Fruit fly (Drosophila melanogaster) whole organism, embryonic: ENCODE results near the gene Hs6st.

ENCODE experiments used
- CG10209 ChIP-seq: fragments of 200-800 bp; sonication (Bioruptor generic); optimal IDR thresholded peaks from 3 replicates; lab custom pipeline; 2017; ENCODE audit warnings: missing biosample characterization, mild to moderate bottlenecking, missing genetic modification characterization, missing genetic modification reagents
- CG12155 ChIP-seq: fragments of 200-800 bp; sonication (Bioruptor generic); optimal IDR thresholded peaks from 3 replicates; lab custom pipeline; 2016; ENCODE audit warnings: missing biosample characterization, missing genetic modification characterization
- CG13775 ChIP-seq: fragments of 200-800 bp; sonication (Bioruptor generic); optimal IDR thresholded peaks from 3 replicates; lab custom pipeline; 2017; ENCODE audit warnings: missing biosample characterization, mild to moderate bottlenecking, missing genetic modification characterization
- CG14441 ChIP-seq: fragments of 200-800 bp; sonication (Bioruptor generic); IDR thresholded peaks from 2 replicates; pipeline ENCODE4 v1.3.6; 2022; ENCODE audit warnings: missing biosample characterization, missing genetic modification characterization
- CG15073 ChIP-seq: fragments of 200-800 bp; sonication (Bioruptor generic); optimal IDR thresholded peaks from 2 replicates; lab custom pipeline; 2016; ENCODE audit warnings: missing biosample characterization, missing genetic modification characterization
- CG17829 ChIP-seq: fragments of 200-800 bp; optimal IDR thresholded peaks from 2 replicates; lab custom pipeline; 2019; ENCODE audit warnings: missing biosample characterization, mild to moderate bottlenecking, missing genetic modification characterization, moderate library complexity
- CG18764 ChIP-seq: fragments of 200-800 bp; sonication (Bioruptor generic); optimal IDR thresholded peaks from 3 replicates; lab custom pipeline; 2016; ENCODE audit warnings: missing biosample characterization, missing genetic modification characterization
- CG2120 ChIP-seq: fragments of 200-800 bp; sonication (Bioruptor generic); optimal IDR thresholded peaks from 3 replicates; lab custom pipeline; 2016; ENCODE audit warnings: missing biosample characterization, missing genetic modification characterization
- CG30020 ChIP-seq: fragments of 200-800 bp; optimal IDR thresholded peaks from 2 replicates; lab custom pipeline; 2019; ENCODE audit warnings: missing biosample characterization, mild to moderate bottlenecking, missing genetic modification characterization, moderate library complexity
- CG31365 ChIP-seq: fragments of 200-800 bp; sonication (Bioruptor generic); optimal IDR thresholded peaks from 2 replicates; lab custom pipeline; 2018; ENCODE audit warnings: missing biosample characterization, mild to moderate bottlenecking, missing genetic modification characterization
- CG32532 ChIP-seq: fragments of 200-800 bp; sonication (Bioruptor generic); IDR thresholded peaks from 2 replicates; pipeline ENCODE4 v1.3.6; 2022; ENCODE audit warnings: missing biosample characterization, missing genetic modification characterization
- CG32772 ChIP-seq: fragments of 200-800 bp; sonication (Bioruptor generic); IDR thresholded peaks from 2 replicates; pipeline ENCODE4 v1.3.6; 2022; ENCODE audit warnings: missing biosample characterization, missing genetic modification characterization
- CG4404 ChIP-seq: fragments of 200-800 bp; sonication (Bioruptor generic); IDR thresholded peaks from 2 replicates; pipeline ENCODE4 v1.3.6; 2022; ENCODE audit warnings: missing biosample characterization, missing genetic modification characterization
- CG5953 ChIP-seq: fragments of 200-800 bp; sonication (Bioruptor generic); IDR thresholded peaks from 2 replicates; pipeline ENCODE4 v1.3.6; 2022; ENCODE audit warnings: missing biosample characterization, missing genetic modification characterization
- CG7357 ChIP-seq: fragments of 200-800 bp; sonication (Bioruptor generic); IDR thresholded peaks from 3 replicates; pipeline ENCODE4 v1.3.6; 2022; ENCODE audit warnings: missing biosample characterization, missing genetic modification characterization
- CG7987 ChIP-seq: fragments of 200-800 bp; sonication (Bioruptor generic); optimal IDR thresholded peaks from 2 replicates; lab custom pipeline; 2018; ENCODE audit warnings: missing biosample characterization, mild to moderate bottlenecking, missing genetic modification characterization, moderate library complexity
- CG8478 ChIP-seq: fragments of >200 bp; optimal IDR thresholded peaks from 2 replicates; lab custom pipeline; 2018
- CG9215 ChIP-seq: fragments of 200-800 bp; sonication (Bioruptor generic); IDR thresholded peaks from 2 replicates; pipeline ENCODE4 v1.3.6; 2022; ENCODE audit warnings: missing biosample characterization, missing genetic modification characterization
- CoRest ChIP-seq: fragments of 200-800 bp; sonication (Bioruptor generic); optimal IDR thresholded peaks from 3 replicates; lab custom pipeline; 2018; ENCODE audit warnings: missing biosample characterization, mild to moderate bottlenecking, missing genetic modification characterization, moderate library complexity
- E2f2 ChIP-seq: fragments of 200-800 bp; sonication (Bioruptor generic); IDR thresholded peaks from 2 replicates; pipeline ENCODE4 v1.3.6; 2022; ENCODE audit warnings: missing biosample characterization, missing genetic modification characterization
- Gsc ChIP-seq: fragments of 200-800 bp; sonication (Bioruptor generic); IDR thresholded peaks from 2 replicates; pipeline ENCODE4 v1.3.6; 2022; ENCODE audit warnings: missing biosample characterization, missing genetic modification characterization
- HHEX ChIP-seq: fragments of 200-800 bp; sonication (Bioruptor generic); optimal IDR thresholded peaks from 3 replicates; lab custom pipeline; 2017; ENCODE audit warnings: missing biosample characterization, mild to moderate bottlenecking, missing genetic modification characterization, missing genetic modification reagents
- HLH54F ChIP-seq: fragments of 200-800 bp; sonication (Bioruptor generic); optimal IDR thresholded peaks from 3 replicates; lab custom pipeline; 2016; ENCODE audit warnings: missing biosample characterization, missing genetic modification characterization
- MBD-R2 ChIP-seq: fragments of 200-800 bp; sonication (Bioruptor generic); IDR thresholded peaks from 2 replicates; pipeline ENCODE4 v1.3.6; 2022; ENCODE audit warnings: missing biosample characterization, missing genetic modification characterization
- MTF-1 ChIP-seq: fragments of 200-800 bp; sonication (Bioruptor generic); optimal IDR thresholded peaks from 2 replicates; lab custom pipeline; 2018; ENCODE audit warnings: missing biosample characterization, mild to moderate bottlenecking, missing genetic modification characterization, borderline replicate concordance
- Mrtf ChIP-seq: fragments of 200-800 bp; sonication (Bioruptor generic); IDR thresholded peaks from 3 replicates; pipeline ENCODE4 v1.3.6; 2022; ENCODE audit warnings: missing biosample characterization, missing genetic modification characterization
- NK7.1 ChIP-seq: fragments of 200-800 bp; sonication (Bioruptor generic); optimal IDR thresholded peaks from 3 replicates; lab custom pipeline; 2016; ENCODE audit warnings: missing biosample characterization, missing genetic modification characterization
- PHDP ChIP-seq: fragments of 200-800 bp; sonication (Bioruptor generic); optimal IDR thresholded peaks from 3 replicates; lab custom pipeline; 2018; ENCODE audit warnings: missing biosample characterization, mild to moderate bottlenecking, missing genetic modification characterization, moderate library complexity
- Poxn ChIP-seq: fragments of 200-800 bp; sonication (Bioruptor generic); IDR thresholded peaks from 2 replicates; pipeline ENCODE4 v1.3.6; 2022; ENCODE audit warnings: missing biosample characterization, missing genetic modification characterization
- Rx ChIP-seq: fragments of 200-800 bp; sonication (Bioruptor generic); IDR thresholded peaks from 2 replicates; pipeline ENCODE4 v1.3.6; 2022; ENCODE audit warnings: missing biosample characterization, missing genetic modification characterization
- Sry-β ChIP-seq: fragments of 200-800 bp; sonication (Bioruptor generic); optimal IDR thresholded peaks from 2 replicates; lab custom pipeline; 2018; ENCODE audit warnings: missing biosample characterization, mild to moderate bottlenecking, missing genetic modification characterization, moderate library complexity
- Ssrp ChIP-seq: fragments of 200-800 bp; sonication (Bioruptor generic); optimal IDR thresholded peaks from 2 replicates; lab custom pipeline; 2018; ENCODE audit warnings: missing biosample characterization, mild to moderate bottlenecking, missing genetic modification characterization, moderate library complexity
- Usf ChIP-seq: fragments of 200-800 bp; sonication (Bioruptor generic); optimal IDR thresholded peaks from 2 replicates; lab custom pipeline; 2017; ENCODE audit warnings: missing genotype, missing biosample characterization, missing genetic modification characterization
- az2 ChIP-seq: fragments of 200-800 bp; sonication (Bioruptor generic); optimal IDR thresholded peaks from 3 replicates; lab custom pipeline; 2016; ENCODE audit warnings: missing biosample characterization, missing genetic modification characterization
- crc ChIP-seq: fragments of 200-800 bp; sonication (Bioruptor generic); optimal IDR thresholded peaks from 2 replicates; lab custom pipeline; 2016; ENCODE audit warnings: missing biosample characterization, missing genetic modification characterization
- crol ChIP-seq: fragments of 200-800 bp; sonication (Bioruptor generic); IDR thresholded peaks from 2 replicates; pipeline ENCODE4 v1.3.6; 2022; ENCODE audit warnings: missing biosample characterization, missing genetic modification characterization
- dati ChIP-seq: fragments of 200-800 bp; sonication (Bioruptor generic); IDR thresholded peaks from 2 replicates; pipeline ENCODE4 v1.3.6; 2022; ENCODE audit warnings: missing biosample characterization, missing genetic modification characterization
- dpn ChIP-seq, 2 experiments: fragments of 200-800 bp; sonication (Bioruptor generic); optimal IDR thresholded peaks; 3 replicates each; lab custom pipeline; 2016; ENCODE audit warnings: missing biosample characterization in 2 of 2, missing genetic modification characterization in 2 of 2
- gcm2 ChIP-seq: fragments of 200-800 bp; sonication (Bioruptor generic); optimal IDR thresholded peaks from 2 replicates; lab custom pipeline; 2016; ENCODE audit warnings: missing biosample characterization, missing genetic modification characterization
- gsb-n ChIP-seq: fragments of 200-800 bp; sonication (Bioruptor generic); optimal IDR thresholded peaks from 3 replicates; lab custom pipeline; 2018; ENCODE audit warnings: missing biosample characterization, mild to moderate bottlenecking, missing genetic modification characterization
- nau ChIP-seq: fragments of 200-800 bp; sonication (Bioruptor generic); optimal IDR thresholded peaks from 3 replicates; lab custom pipeline; 2017; ENCODE audit warnings: missing biosample characterization, mild to moderate bottlenecking, missing genetic modification characterization, missing genetic modification reagents
- nom ChIP-seq: fragments of 200-800 bp; sonication (Bioruptor generic); optimal IDR thresholded peaks from 2 replicates; lab custom pipeline; 2017; ENCODE audit warnings: missing biosample characterization, missing genetic modification characterization, mild to moderate bottlenecking, moderate library complexity, missing genetic modification reagents
- phol ChIP-seq: fragments of 200-800 bp; sonication (Bioruptor generic); optimal IDR thresholded peaks from 3 replicates; lab custom pipeline; 2018; ENCODE audit warnings: missing biosample characterization, mild to moderate bottlenecking, missing genetic modification characterization, moderate library complexity
- row ChIP-seq: fragments of 200-800 bp; sonication (Bioruptor generic); IDR thresholded peaks from 3 replicates; pipeline ENCODE4 v1.3.6; 2022; ENCODE audit warnings: missing biosample characterization, missing genetic modification characterization
- scrt ChIP-seq: fragments of 200-800 bp; sonication (Bioruptor generic); optimal IDR thresholded peaks from 2 replicates; lab custom pipeline; 2018; ENCODE audit warnings: missing biosample characterization, mild to moderate bottlenecking, missing genetic modification characterization, moderate library complexity
- seq ChIP-seq: fragments of 200-800 bp; sonication (Bioruptor generic); IDR thresholded peaks from 2 replicates; pipeline ENCODE4 v1.3.6; 2022; ENCODE audit warnings: missing biosample characterization, missing genetic modification characterization
- sim ChIP-seq: fragments of 200-800 bp; sonication (Bioruptor generic); IDR thresholded peaks from 2 replicates; pipeline ENCODE4 v1.3.6; 2022; ENCODE audit warnings: missing biosample characterization, missing genetic modification characterization
- tin ChIP-seq: fragments of 200-800 bp; sonication (Bioruptor generic); optimal IDR thresholded peaks from 3 replicates; lab custom pipeline; 2016; ENCODE audit warnings: missing biosample characterization, missing genetic modification characterization
- trem ChIP-seq: fragments of 200-800 bp; optimal IDR thresholded peaks from 3 replicates; lab custom pipeline; 2019; ENCODE audit warnings: missing biosample characterization, mild to moderate bottlenecking, missing genetic modification characterization, moderate library complexity
- tup ChIP-seq: fragments of 200-800 bp; sonication (Bioruptor generic); optimal IDR thresholded peaks from 2 replicates; lab custom pipeline; 2016; ENCODE audit warnings: missing biosample characterization, mild to moderate bottlenecking, missing genetic modification characterization, moderate library complexity

Gene Hs6st

DNA sequence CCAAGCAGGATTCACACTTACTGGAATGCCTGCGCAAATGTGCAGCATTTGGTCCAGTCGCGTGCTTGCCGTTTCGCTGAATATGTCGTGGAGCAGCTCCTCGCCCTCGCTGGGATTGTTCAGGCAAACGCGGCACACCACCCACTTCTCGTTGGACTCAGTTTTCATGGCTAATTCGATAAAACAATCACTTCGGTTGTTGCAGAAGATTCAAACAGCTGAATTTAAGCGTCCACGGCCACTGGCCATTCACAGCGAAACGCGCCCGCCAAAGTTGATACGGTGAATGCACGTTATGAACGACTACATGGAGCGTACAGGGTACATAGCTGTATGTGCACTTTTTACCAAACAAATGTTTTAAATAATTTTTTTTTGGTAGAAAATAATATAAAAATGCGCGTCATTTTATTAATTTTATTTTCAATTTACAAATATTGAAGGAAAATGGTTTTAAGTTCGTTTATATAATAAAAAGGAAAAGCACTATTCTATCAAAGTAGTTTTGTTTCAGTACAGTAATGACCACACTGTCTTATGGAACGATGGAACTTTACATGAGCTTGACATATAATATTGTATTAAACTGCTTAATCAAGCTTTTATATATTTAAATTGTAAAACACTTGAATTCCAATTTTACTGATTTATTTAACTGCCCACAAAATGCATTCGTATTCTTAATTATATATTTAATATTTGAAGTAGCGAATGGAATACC, 22.9 kb upstream of the Hs6st start, which contains the start of gene trem (continued):
- TF ChIP-seq CG31365 (tag; lab: Kevin White, UChicago) (no peak), CG9215 (GFP tag; lab: Robert Waterston, UW) (peak; percentile 83), phol (tag; lab: Kevin White, UChicago) (peak; percentile 81), scrt (GFP tag; lab: Kevin White, UChicago) (no peak), CG8478 (lab: Kevin White, UChicago) (no peak), CG7987 (GFP tag; lab: Kevin White, UChicago) (no peak), CG30020 (tag; lab: Kevin White, UChicago) (peak; percentile 93), CG10209 (peak; percentile 70), tin (GFP tag; lab: Kevin White, UChicago) (peak; percentile 76), CG18764 (GFP tag; lab: Kevin White, UChicago) (peak; percentile 51), CG4404 (GFP tag; lab: Robert Waterston, UW) (peak; percentile 85), trem (tag; lab: Kevin White, UChicago) (peak; percentile 79), PHDP (peak; percentile 67), CG17829 (tag; lab: Kevin White, UChicago) (peak; percentile 68), HLH54F (GFP tag; lab: Kevin White, UChicago) (peak; percentile 54), Sry-β (GFP tag; lab: Kevin White, UChicago) (no peak), Ssrp (peak; percentile 81), row (GFP tag; lab: Robert Waterston, UW) (peak; percentile 97), Poxn (GFP tag; lab: Robert Waterston, UW) (no peak), dati (GFP tag; lab: Robert Waterston, UW) (no peak), nom (GFP tag; lab: Kevin White, UChicago) (no peak), HHEX (GFP tag; lab: Kevin White, UChicago) (peak; percentile 69), az2 (GFP tag; lab: Kevin White, UChicago) (peak; percentile 73), E2f2 (GFP tag; lab: Robert Waterston, UW) (peak; percentile 27; the same call in 1 of the 2 replicates), CoRest (peak; percentile 92), gsb-n (tag; lab: Kevin White, UChicago) (no peak), gcm2 (no peak), CG32772 (GFP tag; lab: Robert Waterston, UW) (peak; percentile 67; the same call in 1 of the 2 replicates), Rx (GFP tag; lab: Robert Waterston, UW) (no peak), crol (GFP tag; lab: Robert Waterston, UW) (no peak), dpn (GFP tag; optimal IDR thresholded peaks at IDR 0.05; lab: Kevin White, UChicago) (peak; percentile 58), MTF-1 (GFP tag; lab: Kevin White, UChicago) (no peak), CG12155 (GFP tag; lab: Kevin White, UChicago) (peak; percentile 74), Usf (GFP tag; lab: Kevin White, UChicago) (peak; percentile 85), nau (GFP tag; lab: Kevin White, UChicago) (no peak), CG2120 (GFP tag; lab: Kevin White, UChicago) (peak; percentile 76), CG32532 (GFP tag; lab: Robert Waterston, UW) (peak; percentile 67), MBD-R2 (peak; percentile 91), seq (0 out of 2 replicates have a peak, but pooled peaks have one; percentile 24), CG5953 (GFP tag; lab: Robert Waterston, UW) (no peak; the same call in 1 of the 2 replicates), crc (no peak), Gsc (GFP tag; lab: Robert Waterston, UW) (peak; percentile 60), Mrtf (GFP tag; lab: Robert Waterston, UW) (peak; percentile 60; the same call in 1 of the 3 replicates), CG14441 (GFP tag; lab: Robert Waterston, UW) (peak; percentile 66), CG7357 (peak; percentile 55; the same call in 1 of the 3 replicates), tup (no peak), NK7.1 (no peak), sim (GFP tag; lab: Robert Waterston, UW) (no peak), CG15073 (GFP tag; lab: Kevin White, UChicago) (no peak), CG13775 (GFP tag; lab: Kevin White, UChicago) (peak; percentile 89)
